Worm (Caenorhabditis elegans) whole organism, L1 larva: ENCODE measurements around the gene iglr-2.
A peak's percentile ranks its signal among the peaks of the same experiment; 100 is the strongest.

ENCODE experiments used
- C16A3.4 ChIP-seq: fragments of 150-350 bp; optimal IDR thresholded peaks from 2 replicates; lab custom pipeline; 2014; ENCODE audit warnings: missing biosample characterization, missing genetic modification characterization
- C34B4.2 ChIP-seq: sonication (generic microtip); optimal IDR thresholded peaks from 2 replicates; lab custom pipeline; 2017; ENCODE audit warnings: mild to moderate bottlenecking, missing genetic modification characterization, missing compliant biosample characterization
- Y116A8C.19 ChIP-seq: sonication (generic microtip); optimal IDR thresholded peaks from 2 replicates; lab custom pipeline; 2016; ENCODE audit warnings: missing compliant biosample characterization, missing genetic modification characterization, borderline replicate concordance
- aha-1 ChIP-seq: fragments of 150-350 bp; optimal IDR thresholded peaks from 2 replicates; lab custom pipeline; 2014; ENCODE audit warnings: missing biosample characterization, missing genetic modification characterization
- aly-2 ChIP-seq: fragments of 150-350 bp; optimal IDR thresholded peaks from 2 replicates; lab custom pipeline; 2014; ENCODE audit warnings: missing biosample characterization, missing genetic modification characterization
- ama-1 ChIP-seq: fragments of 150-350 bp; optimal IDR thresholded peaks from 2 replicates; lab custom pipeline; 2014
- ceh-63 ChIP-seq: fragments of 200-800 bp; sonication (Bioruptor generic); optimal IDR thresholded peaks from 2 replicates; lab custom pipeline; 2018; ENCODE audit warnings: mild to moderate bottlenecking, missing genetic modification characterization, missing compliant biosample characterization
- ceh-8 ChIP-seq: fragments of 200-800 bp; sonication (Bioruptor generic); optimal IDR thresholded peaks from 2 replicates; lab custom pipeline; 2018; ENCODE audit warnings: mild to moderate bottlenecking, missing genetic modification characterization, moderate library complexity, missing compliant biosample characterization
- ceh-82 ChIP-seq, 3 experiments: fragments of 150-350 bp in 1 of 3; sonication (generic microtip) in 2 of 3; optimal IDR thresholded peaks; 2 replicates each; lab custom pipeline; 2014 to 2017; ENCODE audit warnings: missing biosample characterization in 3 of 3, missing genetic modification characterization in 3 of 3
- ceh-88 ChIP-seq: fragments of 200-800 bp; sonication (Bioruptor generic); IDR thresholded peaks from 2 replicates; pipeline ENCODE4 v1.3.6; 2022; ENCODE audit warnings: missing genetic modification characterization, missing compliant biosample characterization
- ceh-90 ChIP-seq: sonication (generic microtip); optimal IDR thresholded peaks from 2 replicates; lab custom pipeline; 2016; ENCODE audit warnings: missing genetic modification characterization, missing compliant biosample characterization
- dsc-1 ChIP-seq: sonication (generic microtip); optimal IDR thresholded peaks from 2 replicates; lab custom pipeline; 2016; ENCODE audit warnings: mild to moderate bottlenecking, missing genetic modification characterization, missing compliant biosample characterization
- egl-27 ChIP-seq, 2 experiments: fragments of 150-350 bp in 1 of 2; sonication (generic microtip); optimal IDR thresholded peaks; 3 replicates each; lab custom pipeline; 2017 to 2018; ENCODE audit warnings: missing biosample characterization in 2 of 2, missing genetic modification characterization in 2 of 2, missing genetic modification reagents in 2 of 2
- elt-2 ChIP-seq: sonication (generic microtip); optimal IDR thresholded peaks from 2 replicates; lab custom pipeline; 2016; ENCODE audit warnings: missing genetic modification characterization, mild to moderate bottlenecking, inconsistent platforms, missing compliant biosample characterization, missing genetic modification reagents
- elt-3 ChIP-seq, 6 experiments: fragments of 150-350 bp in 1 of 6; sonication (generic microtip); optimal IDR thresholded peaks; 2 replicates each; lab custom pipeline; 2017 to 2018; ENCODE audit warnings: missing biosample characterization in 6 of 6, missing genetic modification characterization in 6 of 6, inconsistent platforms in 1 of 6
- ets-5 ChIP-seq: fragments of 200-800 bp; sonication (Bioruptor generic); IDR thresholded peaks from 2 replicates; pipeline ENCODE4 v1.3.6; 2022; ENCODE audit warnings: missing genetic modification characterization, missing compliant biosample characterization
- fkh-10 ChIP-seq: sonication (generic microtip); optimal IDR thresholded peaks from 2 replicates; lab custom pipeline; 2017; ENCODE audit warnings: missing biosample characterization, missing genetic modification reagents, missing genetic modification characterization
- fkh-4 ChIP-seq: sonication (generic microtip); optimal IDR thresholded peaks from 2 replicates; lab custom pipeline; 2016; ENCODE audit warnings: missing compliant biosample characterization, missing genetic modification characterization, borderline replicate concordance
- fos-1 ChIP-seq: fragments of 150-350 bp; optimal IDR thresholded peaks from 2 replicates; lab custom pipeline; 2014; ENCODE audit warnings: missing biosample characterization, missing genetic modification characterization
- hlh-17 ChIP-seq: fragments of 200-800 bp; sonication (Bioruptor generic); optimal IDR thresholded peaks from 2 replicates; lab custom pipeline; 2018; ENCODE audit warnings: missing genetic modification characterization, mild to moderate bottlenecking, missing compliant biosample characterization, moderate library complexity, borderline replicate concordance
- hlh-4 ChIP-seq: sonication (generic microtip); optimal IDR thresholded peaks from 2 replicates; lab custom pipeline; 2016; ENCODE audit warnings: mild to moderate bottlenecking, missing genetic modification characterization, missing compliant biosample characterization
- hpl-2 ChIP-seq: fragments of 150-350 bp; optimal IDR thresholded peaks from 2 replicates; lab custom pipeline; 2014; ENCODE audit warnings: missing biosample characterization, missing genetic modification reagents, missing genetic modification characterization
- isw-1 ChIP-seq: fragments of 200-800 bp; sonication (Bioruptor generic); IDR thresholded peaks from 2 replicates; pipeline ENCODE4 v1.3.6; 2022; ENCODE audit warnings: missing genetic modification characterization, missing compliant biosample characterization
- lin-15B ChIP-seq: fragments of 150-350 bp; sonication (generic microtip); optimal IDR thresholded peaks from 3 replicates; lab custom pipeline; 2014; ENCODE audit warnings: missing biosample characterization, missing genetic modification characterization
- lin-39 ChIP-seq: fragments of 150-350 bp; optimal IDR thresholded peaks from 2 replicates; lab custom pipeline; 2014; ENCODE audit warnings: missing biosample characterization, missing genetic modification reagents, missing genetic modification characterization
- lir-3 ChIP-seq: sonication (generic microtip); optimal IDR thresholded peaks from 2 replicates; lab custom pipeline; 2016; ENCODE audit warnings: mild to moderate bottlenecking, missing genetic modification characterization, moderate library complexity, missing compliant biosample characterization; ENCODE audit not compliant: poor library complexity
- mab-9 ChIP-seq: fragments of 200-800 bp; sonication (Bioruptor generic); IDR thresholded peaks from 2 replicates; pipeline ENCODE4 v1.3.6; 2022; ENCODE audit warnings: missing genetic modification reagents, missing genetic modification characterization, missing compliant biosample characterization
- nhr-11 ChIP-seq: fragments of 150-350 bp; optimal IDR thresholded peaks from 2 replicates; lab custom pipeline; 2014; ENCODE audit warnings: missing biosample characterization, missing genetic modification characterization
- nhr-19 ChIP-seq: fragments of 200-800 bp; sonication (Bioruptor generic); conservative IDR thresholded peaks from 2 replicates; pipeline ENCODE4 v1.3.6; 2022; ENCODE audit warnings: missing genetic modification characterization, missing compliant biosample characterization
- nhr-237 ChIP-seq: fragments of 150-350 bp; optimal IDR thresholded peaks from 2 replicates; lab custom pipeline; 2014; ENCODE audit warnings: missing biosample characterization, missing genetic modification characterization
- nhr-28 ChIP-seq: fragments of 150-350 bp; optimal IDR thresholded peaks from 2 replicates; lab custom pipeline; 2014; ENCODE audit warnings: missing biosample characterization, missing genetic modification characterization
- nhr-47 ChIP-seq: sonication (generic microtip); optimal IDR thresholded peaks from 2 replicates; lab custom pipeline; 2016; ENCODE audit warnings: mild to moderate bottlenecking, missing genetic modification characterization, moderate library complexity, missing compliant biosample characterization
- nhr-71 ChIP-seq: sonication (generic microtip); optimal IDR thresholded peaks from 2 replicates; lab custom pipeline; 2016; ENCODE audit warnings: mild to moderate bottlenecking, missing genetic modification characterization, moderate library complexity, missing compliant biosample characterization
- nhr-76 ChIP-seq: sonication (generic microtip); optimal IDR thresholded peaks from 2 replicates; lab custom pipeline; 2017; ENCODE audit warnings: missing biosample characterization, missing genetic modification characterization
- nhr-85 ChIP-seq: sonication (generic microtip); peaks from one replicate; lab custom pipeline; 2016; ENCODE audit warnings: missing genetic modification characterization, inconsistent platforms, missing compliant biosample characterization
- pag-3 ChIP-seq: sonication (generic microtip); optimal IDR thresholded peaks from 2 replicates; lab custom pipeline; 2017; ENCODE audit warnings: missing genetic modification characterization, mild to moderate bottlenecking, missing compliant biosample characterization, antibody characterized with exemption, borderline replicate concordance; ENCODE audit not compliant: insufficient read depth
- skn-1 ChIP-seq: fragments of 150-350 bp; optimal IDR thresholded peaks from 2 replicates; lab custom pipeline; 2014; ENCODE audit warnings: missing biosample characterization, missing genetic modification characterization
- snu-23 ChIP-seq: sonication (generic microtip); optimal IDR thresholded peaks from 2 replicates; lab custom pipeline; 2016; ENCODE audit warnings: missing genetic modification characterization, missing compliant biosample characterization
- sox-4 ChIP-seq: sonication (generic microtip); optimal IDR thresholded peaks from 2 replicates; lab custom pipeline; 2016; ENCODE audit warnings: missing genetic modification characterization, missing compliant biosample characterization
- sptf-1 ChIP-seq: fragments of 150-350 bp; optimal IDR thresholded peaks from 2 replicates; lab custom pipeline; 2014; ENCODE audit warnings: missing biosample characterization, missing genetic modification characterization
- sup-37 ChIP-seq: fragments of 200-800 bp; sonication (Bioruptor generic); optimal IDR thresholded peaks from 2 replicates; lab custom pipeline; 2018; ENCODE audit warnings: mild to moderate bottlenecking, missing genetic modification characterization, missing compliant biosample characterization
- tbx-2 ChIP-seq: sonication (generic microtip); optimal IDR thresholded peaks from 2 replicates; lab custom pipeline; 2016; ENCODE audit warnings: missing genetic modification characterization, missing compliant biosample characterization
- tlp-1 ChIP-seq: fragments of 150-350 bp; optimal IDR thresholded peaks from 2 replicates; lab custom pipeline; 2014; ENCODE audit warnings: missing biosample characterization, missing genetic modification characterization
- unc-130 ChIP-seq: fragments of 150-350 bp; optimal IDR thresholded peaks from 2 replicates; lab custom pipeline; 2017; ENCODE audit warnings: missing biosample characterization, missing genetic modification characterization, inconsistent platforms
- unc-30 ChIP-seq: sonication (generic microtip); optimal IDR thresholded peaks from 2 replicates; lab custom pipeline; 2017; ENCODE audit warnings: missing biosample characterization, missing genetic modification characterization
- unc-62 ChIP-seq: fragments of 150-350 bp; optimal IDR thresholded peaks from 2 replicates; lab custom pipeline; 2014; ENCODE audit warnings: missing biosample characterization, missing genetic modification reagents, missing genetic modification characterization
- unc-86 ChIP-seq: sonication (generic microtip); optimal IDR thresholded peaks from 2 replicates; lab custom pipeline; 2016; ENCODE audit warnings: missing genetic modification characterization, missing compliant biosample characterization
- unc-98 ChIP-seq: fragments of 200-800 bp; sonication (Bioruptor generic); IDR thresholded peaks from 2 replicates; pipeline ENCODE4 v1.3.6; 2022; ENCODE audit warnings: missing genetic modification characterization, missing compliant biosample characterization
- vab-15 ChIP-seq: sonication (generic microtip); optimal IDR thresholded peaks from 2 replicates; lab custom pipeline; 2017; ENCODE audit warnings: missing genotype, mild to moderate bottlenecking, missing genetic modification characterization, missing compliant biosample characterization
- xbp-1 ChIP-seq: sonication (generic microtip); optimal IDR thresholded peaks from 2 replicates; lab custom pipeline; 2016; ENCODE audit warnings: missing genetic modification characterization, missing compliant biosample characterization
- zag-1 ChIP-seq: fragments of 150-350 bp; optimal IDR thresholded peaks from 2 replicates; lab custom pipeline; 2014; ENCODE audit warnings: missing biosample characterization, missing genetic modification characterization
- zip-4 ChIP-seq: fragments of 200-800 bp; sonication (Bioruptor generic); optimal IDR thresholded peaks from 2 replicates; lab custom pipeline; 2018; ENCODE audit warnings: mild to moderate bottlenecking, missing genetic modification characterization, moderate library complexity, missing compliant biosample characterization
- ztf-11 ChIP-seq, 2 experiments: sonication (generic microtip); optimal IDR thresholded peaks; 2 replicates each; lab custom pipeline; 2016 to 2017; ENCODE audit warnings: missing genetic modification characterization in 2 of 2, missing biosample characterization in 1 of 2, missing compliant biosample characterization in 1 of 2

The iglr-2 gene

DNA sequence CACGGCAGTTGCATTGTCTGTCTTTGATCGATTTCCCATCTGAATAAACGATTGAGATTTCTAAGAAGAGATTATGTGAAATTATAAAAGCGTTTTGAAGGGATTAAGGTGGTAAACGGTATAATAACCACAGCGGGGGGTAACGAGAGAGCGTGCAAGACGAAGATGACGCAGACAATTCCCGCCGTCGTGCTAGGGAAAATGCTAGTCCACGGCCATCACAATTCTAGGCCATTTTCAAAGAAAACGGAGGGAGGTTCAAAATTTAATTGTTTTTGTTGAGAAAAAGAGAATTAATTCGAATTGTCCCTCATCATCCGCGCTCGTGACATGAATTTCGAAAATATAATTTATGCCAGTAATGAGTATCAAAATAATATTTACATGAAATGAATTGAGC lies 12.0 kb downstream of the iglr-2 start, which contains the start of gene F10E9.11:
Gene F10E9.11, minus strand, starts transcription at position 161 of the 400 bp plus-strand sequence.
- TF ChIP-seq tbx-2 (tag; lab: Kevin White, UChicago) (peak; percentile 92), nhr-76 (tag; lab: Kevin White, UChicago) (no peak), unc-62 (no peak), ceh-63 (no peak), nhr-237 (tag; lab: Kevin White, UChicago) (peak; percentile 2), unc-130 (peak; percentile 74), ceh-82 (tag; optimal IDR thresholded peaks at IDR 0.05; lab: Kevin White, UChicago) (peak; percentile 71 to 77 (median 74)), egl-27 (tag; optimal IDR thresholded peaks at IDR 0.05; lab: Kevin White, UChicago) (no peak), ztf-11 (tag; optimal IDR thresholded peaks at IDR 0.05; lab: Kevin White, UChicago) (peak in 1 of 2 experiments; percentile 91), zip-4 (GFP tag; lab: Kevin White, UChicago) (peak; percentile 48), xbp-1 (tag; lab: Kevin White, UChicago) (peak; percentile 85), unc-30 (no peak), elt-2 (tag; lab: Kevin White, UChicago) (peak; percentile 9), lir-3 (tag; lab: Kevin White, UChicago) (peak; percentile 96), aha-1 (tag; lab: Kevin White, UChicago) (no peak), sox-4 (tag; lab: Kevin White, UChicago) (peak; percentile 91), nhr-19 (peak; percentile 84), elt-3 (tag; optimal IDR thresholded peaks at IDR 0.05; lab: Kevin White, UChicago) (peak in 3 of 6 experiments; percentile 25 to 52 (median 28)), dsc-1 (peak; percentile 92), ama-1 (lab: Kevin White, UChicago) (peak; percentile 62), tlp-1 (no peak), aly-2 (tag; lab: Kevin White, UChicago) (no peak), ceh-88 (GFP tag; lab: Robert Waterston, UW) (peak; percentile 53; the same call in 1 of the 2 replicates), hlh-17 (GFP tag; lab: Kevin White, UChicago) (no peak), nhr-28 (tag; lab: Kevin White, UChicago) (no peak), unc-86 (peak; percentile 74), lin-15B (no peak), lin-39 (peak; percentile 49), fkh-4 (tag; lab: Kevin White, UChicago) (peak; percentile 96), sptf-1 (tag; lab: Kevin White, UChicago) (no peak), mab-9 (GFP tag; lab: Robert Waterston, UW) (no peak), nhr-11 (tag; lab: Kevin White, UChicago) (no peak), hlh-4 (tag; lab: Kevin White, UChicago) (no peak), ets-5 (GFP tag; lab: Robert Waterston, UW) (no peak), sup-37 (no peak), snu-23 (peak; percentile 91), skn-1 (peak; percentile 76), ceh-8 (GFP tag; lab: Kevin White, UChicago) (peak; percentile 45), zag-1 (tag; lab: Kevin White, UChicago) (no peak), nhr-47 (peak; percentile 94), nhr-85 (peak; percentile 96), isw-1 (GFP tag; lab: Robert Waterston, UW) (peak; percentile 76), fos-1 (peak; percentile 30), C34B4.2 (tag; lab: Kevin White, UChicago) (no peak), hpl-2 (GFP tag; lab: Kevin White, UChicago) (no peak), C16A3.4 (tag; lab: Kevin White, UChicago) (peak; percentile 81), ceh-90 (tag; lab: Kevin White, UChicago) (peak; percentile 92), fkh-10 (peak; percentile 26), unc-98 (GFP tag; lab: Robert Waterston, UW) (peak; percentile 76), nhr-71 (tag; lab: Kevin White, UChicago) (peak; percentile 93), Y116A8C.19 (tag; lab: Kevin White, UChicago) (peak; percentile 57), pag-3 (tag; lab: Kevin White, UChicago) (no peak), vab-15 (peak; percentile 85)
